Worm (Caenorhabditis elegans) whole organism, L3 larva: ENCODE results near the gene srbc-78.
A peak's percentile ranks its signal among the peaks of the same experiment; 100 is the strongest.

ENCODE experiments used
- R02D3.7 ChIP-seq: fragments of 150-350 bp; optimal IDR thresholded peaks from 2 replicates; lab custom pipeline; 2014; ENCODE audit warnings: missing biosample characterization, missing genetic modification characterization
- ama-1 ChIP-seq: fragments of 150-350 bp; optimal IDR thresholded peaks from 2 replicates; lab custom pipeline; 2018
- ceh-16 ChIP-seq: sonication (generic microtip); optimal IDR thresholded peaks from 2 replicates; lab custom pipeline; 2017; ENCODE audit warnings: missing biosample characterization, missing genetic modification characterization
- ceh-28 ChIP-seq: fragments of 150-350 bp; optimal IDR thresholded peaks from 2 replicates; lab custom pipeline; 2014; ENCODE audit warnings: missing biosample characterization, missing genetic modification reagents, missing genetic modification characterization
- ceh-9 ChIP-seq: sonication (generic microtip); optimal IDR thresholded peaks from 2 replicates; lab custom pipeline; 2018; ENCODE audit warnings: missing biosample characterization, missing genetic modification characterization
- egl-27 ChIP-seq: sonication (generic microtip); optimal IDR thresholded peaks from 4 replicates; lab custom pipeline; 2017; ENCODE audit warnings: missing biosample characterization, missing genetic modification reagents, missing genetic modification characterization
- egl-5 ChIP-seq: fragments of 150-350 bp; optimal IDR thresholded peaks from 2 replicates; lab custom pipeline; 2017; ENCODE audit warnings: missing biosample characterization, missing genetic modification reagents, missing genetic modification characterization, inconsistent platforms
- elt-1 ChIP-seq: fragments of 150-350 bp; optimal IDR thresholded peaks from 2 replicates; lab custom pipeline; 2014; ENCODE audit warnings: missing biosample characterization, missing genetic modification characterization
- eor-1 ChIP-seq, 2 experiments: fragments of 150-350 bp; optimal IDR thresholded peaks; 2 replicates each; lab custom pipeline; 2014 to 2018; ENCODE audit warnings: missing biosample characterization in 2 of 2, missing genetic modification characterization in 2 of 2
- fkh-10 ChIP-seq: sonication (generic microtip); optimal IDR thresholded peaks from 2 replicates; lab custom pipeline; 2017; ENCODE audit warnings: missing biosample characterization, missing genetic modification reagents, missing genetic modification characterization
- fkh-2 ChIP-seq: fragments of 150-350 bp; optimal IDR thresholded peaks from 2 replicates; lab custom pipeline; 2014; ENCODE audit warnings: missing biosample characterization, missing genetic modification reagents, missing genetic modification characterization
- fos-1 ChIP-seq: fragments of 150-350 bp; optimal IDR thresholded peaks from 2 replicates; lab custom pipeline; 2014; ENCODE audit warnings: missing biosample characterization, missing genetic modification characterization
- hmg-11 ChIP-seq: sonication (generic microtip); optimal IDR thresholded peaks from 2 replicates; lab custom pipeline; 2016; ENCODE audit warnings: missing genetic modification characterization, missing compliant biosample characterization
- jun-1 ChIP-seq: fragments of 150-350 bp; optimal IDR thresholded peaks from 2 replicates; lab custom pipeline; 2014; ENCODE audit warnings: missing biosample characterization, missing genetic modification reagents, missing genetic modification characterization
- lin-15B ChIP-seq: fragments of 150-350 bp; optimal IDR thresholded peaks from 2 replicates; lab custom pipeline; 2014; ENCODE audit warnings: missing biosample characterization, missing genetic modification characterization
- lin-39 ChIP-seq: fragments of 150-350 bp; optimal IDR thresholded peaks from 2 replicates; lab custom pipeline; 2018; ENCODE audit warnings: missing biosample characterization, missing genetic modification reagents, missing genetic modification characterization
- lsy-12 ChIP-seq: sonication (generic microtip); optimal IDR thresholded peaks from 2 replicates; lab custom pipeline; 2016; ENCODE audit warnings: mild to moderate bottlenecking, missing genetic modification characterization, missing compliant biosample characterization
- nfya-1 ChIP-seq: sonication (generic microtip); optimal IDR thresholded peaks from 2 replicates; lab custom pipeline; 2017; ENCODE audit warnings: missing genetic modification characterization, mild to moderate bottlenecking, missing compliant biosample characterization, antibody characterized with exemption, moderate library complexity; ENCODE audit not compliant: insufficient read depth
- nhr-11 ChIP-seq: fragments of 150-350 bp; optimal IDR thresholded peaks from 2 replicates; lab custom pipeline; 2014; ENCODE audit warnings: missing biosample characterization, missing genetic modification characterization
- nhr-12 ChIP-seq: fragments of 150-350 bp; optimal IDR thresholded peaks from 2 replicates; lab custom pipeline; 2014; ENCODE audit warnings: missing biosample characterization, missing genetic modification characterization
- nhr-25 ChIP-seq: sonication (generic microtip); optimal IDR thresholded peaks from 2 replicates; lab custom pipeline; 2017; ENCODE audit warnings: missing biosample characterization, missing genetic modification characterization
- nhr-43 ChIP-seq: sonication (generic microtip); optimal IDR thresholded peaks from 2 replicates; lab custom pipeline; 2016; ENCODE audit warnings: mild to moderate bottlenecking, missing genetic modification characterization, missing compliant biosample characterization; ENCODE audit not compliant: poor library complexity, severe bottlenecking
- nhr-67 ChIP-seq: fragments of 150-350 bp; optimal IDR thresholded peaks from 2 replicates; lab custom pipeline; 2014; ENCODE audit warnings: missing biosample characterization, missing genetic modification characterization
- nhr-76 ChIP-seq: fragments of 150-350 bp; sonication (generic microtip); optimal IDR thresholded peaks from 5 replicates; lab custom pipeline; 2014; ENCODE audit warnings: missing biosample characterization, missing genetic modification characterization
- nhr-77 ChIP-seq: fragments of 150-350 bp; optimal IDR thresholded peaks from 2 replicates; lab custom pipeline; 2014; ENCODE audit warnings: missing biosample characterization, missing genetic modification characterization
- pha-4 ChIP-seq: fragments of 150-350 bp; optimal IDR thresholded peaks from 2 replicates; lab custom pipeline; 2014; ENCODE audit warnings: missing biosample characterization, missing genetic modification reagents, missing genetic modification characterization
- pqm-1 ChIP-seq: fragments of 150-350 bp; optimal IDR thresholded peaks from 2 replicates; lab custom pipeline; 2017; ENCODE audit warnings: missing biosample characterization, missing genetic modification characterization, inconsistent platforms
- skn-1 ChIP-seq: fragments of 150-350 bp; optimal IDR thresholded peaks from 2 replicates; lab custom pipeline; 2014; ENCODE audit warnings: missing biosample characterization, missing genetic modification characterization
- snpc-4 ChIP-seq: fragments of 150-350 bp; optimal IDR thresholded peaks from 2 replicates; lab custom pipeline; 2014; ENCODE audit warnings: missing biosample characterization, missing genetic modification characterization
- unc-39 ChIP-seq: sonication (generic microtip); optimal IDR thresholded peaks from 4 replicates; lab custom pipeline; 2017; ENCODE audit warnings: missing biosample characterization, missing genetic modification characterization
- unc-62 ChIP-seq: fragments of 150-350 bp; sonication (generic microtip); optimal IDR thresholded peaks from 4 replicates; lab custom pipeline; 2014; ENCODE audit warnings: missing biosample characterization, missing genetic modification reagents, missing genetic modification characterization
- zag-1 ChIP-seq: fragments of 150-350 bp; optimal IDR thresholded peaks from 2 replicates; lab custom pipeline; 2014; ENCODE audit warnings: missing biosample characterization, missing genetic modification characterization
- ztf-11 ChIP-seq: fragments of 150-350 bp; optimal IDR thresholded peaks from 2 replicates; lab custom pipeline; 2014; ENCODE audit warnings: missing biosample characterization, missing genetic modification characterization
- ztf-4 ChIP-seq: fragments of 150-350 bp; optimal IDR thresholded peaks from 2 replicates; lab custom pipeline; 2014; ENCODE audit warnings: missing biosample characterization, missing genetic modification characterization

The srbc-78 gene

ce11 chrV:20476514-20476913 lies 12.5 kb downstream of the srbc-78 start:
- TF ChIP-seq nhr-25 (tag; lab: Kevin White, UChicago) (no peak), nhr-12 (tag; lab: Kevin White, UChicago) (no peak), fkh-2 (tag; lab: Kevin White, UChicago) (no peak), nhr-11 (tag; lab: Kevin White, UChicago) (no peak), unc-39 (tag; lab: Kevin White, UChicago) (no peak), pha-4 (tag; lab: Kevin White, UChicago) (no peak), skn-1 (no peak), eor-1 (tag; optimal IDR thresholded peaks at IDR 0.05; lab: Kevin White, UChicago) (no peak), ceh-16 (tag; lab: Kevin White, UChicago) (no peak), zag-1 (tag; lab: Kevin White, UChicago) (no peak), ztf-11 (tag; lab: Kevin White, UChicago) (no peak), fos-1 (tag; lab: Kevin White, UChicago) (no peak), unc-62 (GFP tag; lab: Kevin White, UChicago) (no peak), lsy-12 (tag; lab: Kevin White, UChicago) (no peak), R02D3.7 (tag; lab: Kevin White, UChicago) (no peak), egl-5 (no peak)

DNA sequence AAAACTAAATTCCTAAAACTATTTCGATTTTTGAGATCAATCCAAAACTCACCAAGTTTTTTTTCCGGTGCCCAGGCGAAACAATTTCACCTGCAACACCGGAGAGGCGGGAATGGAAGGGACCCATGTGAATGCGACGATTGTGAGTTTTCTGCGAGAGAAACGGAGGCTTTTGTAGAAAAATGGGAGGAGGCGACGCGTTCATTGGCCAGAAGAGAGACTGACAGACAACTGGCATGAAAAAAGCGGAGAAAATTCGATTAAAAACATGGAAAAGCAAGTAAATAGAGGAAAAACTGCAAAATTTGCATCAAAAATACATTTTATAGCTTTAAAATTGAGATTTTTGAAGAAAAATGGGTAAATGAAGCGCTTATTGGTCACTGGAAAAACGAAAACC lies 13.2 kb downstream of the srbc-78 start, which contains the start of gene B0250.7:
TSS of gene B0250.7 (minus strand) at position 232 of the 400 bp plus-strand sequence.
- peak; percentile 97 for TF ChIP-seq nfya-1
- no peak for TF ChIP-seq egl-27 (tag; lab: Kevin White, UChicago)

ce11 chrV:20475029-20475428 lies 14.0 kb downstream of the srbc-78 start:
- TF ChIP-seq nhr-67 (tag; lab: Kevin White, UChicago) (no peak), ceh-28 (tag; lab: Kevin White, UChicago) (no peak), nhr-76 (no peak), ama-1 (lab: Kevin White, UChicago) (no peak), unc-39 (tag; lab: Kevin White, UChicago) (no peak), pqm-1 (tag; lab: Kevin White, UChicago) (no peak), ztf-4 (tag; lab: Kevin White, UChicago) (no peak), fkh-2 (tag; lab: Kevin White, UChicago) (no peak), hmg-11 (tag; lab: Kevin White, UChicago) (no peak), unc-62 (GFP tag; lab: Kevin White, UChicago) (no peak), nfya-1 (no peak), lin-15B (tag; lab: Kevin White, UChicago) (no peak)
- TF ChIP-seq, all 47 proteins: peak for 0

DNA sequence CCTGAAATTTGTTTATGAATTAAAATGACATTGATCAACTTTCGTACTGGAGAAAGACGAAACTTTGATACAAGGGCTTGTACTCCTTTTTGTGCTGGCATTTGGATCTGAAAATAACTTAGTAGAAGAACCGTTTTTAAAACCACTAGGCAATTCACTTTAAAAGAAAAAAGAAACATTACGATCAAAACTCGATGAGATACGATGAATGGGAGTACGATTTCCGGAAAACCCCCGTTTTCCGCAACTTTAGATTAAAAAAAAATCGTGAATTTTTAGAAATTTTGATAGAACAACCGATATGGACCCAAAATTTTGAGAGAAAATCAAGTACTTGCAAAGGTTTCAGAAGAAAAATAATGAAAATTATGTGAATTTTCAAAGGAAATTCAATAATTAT lies 18.6 kb downstream of the srbc-78 start, which contains the start of gene B0250.8:
TSS of gene B0250.8 (minus strand) at position 101 of the 400 bp plus-strand sequence.
- TF ChIP-seq R02D3.7 (tag; lab: Kevin White, UChicago) (no peak), fkh-10 (GFP tag; lab: Kevin White, UChicago) (no peak), jun-1 (tag; lab: Kevin White, UChicago) (no peak), hmg-11 (tag; lab: Kevin White, UChicago) (no peak), zag-1 (tag; lab: Kevin White, UChicago) (no peak), nhr-43 (no peak), nhr-77 (tag; lab: Kevin White, UChicago) (no peak), nhr-12 (tag; lab: Kevin White, UChicago) (no peak), unc-39 (tag; lab: Kevin White, UChicago) (no peak), nhr-76 (no peak), lin-39 (no peak)
- TF ChIP-seq, all 47 proteins: peak for 0

ce11 chrV:20464778-20465177 lies 24.2 kb downstream of the srbc-78 start:
- TF ChIP-seq nhr-12 (tag; lab: Kevin White, UChicago) (no peak), nhr-25 (tag; lab: Kevin White, UChicago) (no peak), skn-1 (no peak), ceh-9 (tag; lab: Kevin White, UChicago) (no peak), pha-4 (tag; lab: Kevin White, UChicago) (no peak), fkh-10 (GFP tag; lab: Kevin White, UChicago) (no peak), ztf-4 (tag; lab: Kevin White, UChicago) (no peak), ama-1 (lab: Kevin White, UChicago) (no peak), snpc-4 (no peak), elt-1 (tag; lab: Kevin White, UChicago) (no peak)
